Worm (Caenorhabditis elegans): ENCODE measurements around the gene Y32H12A.8.

Y32H12A.8 gene

DNA sequence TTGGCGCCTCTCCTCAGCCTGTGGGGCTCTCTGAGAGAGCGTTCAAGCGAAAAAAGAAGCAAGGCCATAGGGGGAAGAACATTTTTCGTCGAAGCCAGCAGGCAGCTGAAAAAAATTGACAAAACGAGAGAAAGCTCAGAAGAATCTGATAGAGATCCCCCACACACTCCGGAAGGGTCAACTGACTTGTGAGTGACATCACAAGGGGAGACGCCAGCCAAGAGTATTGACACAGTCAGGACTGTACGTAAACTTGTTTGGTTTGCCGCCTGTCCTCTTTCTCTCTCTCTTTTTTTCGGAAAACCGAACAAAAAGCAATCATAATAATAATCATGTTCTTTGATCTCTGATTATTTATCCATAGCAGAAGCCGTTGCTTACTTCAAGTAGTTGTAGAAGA lies 33.0 kb downstream of the Y32H12A.8 start (continued):
- no peak for TF ChIP-seq daf-19 (GFP tag; conservative IDR thresholded peaks at IDR 0.05)
- peak; percentile 66 for TF ChIP-seq hlh-11 (tag; optimal IDR thresholded peaks at IDR 0.05)
- no peak for TF ChIP-seq gei-8 (GFP tag; optimal IDR thresholded peaks at IDR 0.05)

DNA sequence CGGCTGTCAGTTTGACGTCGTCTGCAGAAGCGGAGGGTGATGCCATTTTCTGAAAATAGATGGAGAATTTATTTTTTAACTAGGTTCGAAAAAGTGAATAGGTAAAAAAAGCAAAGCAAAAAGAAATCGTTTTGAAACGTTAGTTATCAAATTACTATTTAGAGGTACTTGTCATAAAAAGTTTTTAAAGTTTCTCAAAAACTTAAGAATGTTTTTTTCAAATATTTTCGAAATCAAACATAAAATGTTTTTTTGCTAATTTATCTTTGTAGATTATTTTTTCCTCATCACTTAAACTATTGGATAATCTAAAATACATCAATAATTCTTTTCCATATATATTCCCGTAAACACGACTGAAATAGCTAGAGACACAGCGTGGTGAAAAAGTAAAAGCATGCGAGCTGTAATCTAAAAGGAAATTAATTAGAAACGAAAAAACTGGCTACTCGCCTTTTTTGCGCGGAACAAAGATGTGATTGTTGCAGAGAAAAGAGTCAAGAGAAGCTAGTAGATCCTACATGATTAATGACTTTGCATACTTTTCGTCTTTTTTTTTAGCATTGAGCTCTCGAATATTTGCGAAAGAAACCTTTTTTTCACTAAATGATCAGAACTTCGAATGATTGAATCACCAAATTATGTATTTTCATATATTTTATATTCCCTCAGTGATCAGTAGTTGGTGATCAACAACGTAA lies 34.5 kb downstream of the Y32H12A.8 start, which contains the start of gene szy-2:
szy-2 (minus strand) TSS at position 51 of the 701 bp plus-strand sequence.
- TF ChIP-seq unc-62 (GFP tag; optimal IDR thresholded peaks at IDR 0.05 in 1 of 2), result peak in 1 of 2 experiments; percentile 45
- TF ChIP-seq unc-62 (tag; optimal IDR thresholded peaks at IDR 0.05), result no peak
- TF ChIP-seq T26A8.4 (GFP tag; IDR thresholded peaks at IDR 0.05), result no peak
- TF ChIP-seq zip-2 (tag; optimal IDR thresholded peaks at IDR 0.05), result no peak
- TF ChIP-seq cey-2 (tag; optimal IDR thresholded peaks at IDR 0.05; ENCODE audit: borderline replicate concordance, insufficient read depth), result no peak
- TF ChIP-seq php-3 (GFP tag; IDR thresholded peaks at IDR 0.05), result no peak

DNA sequence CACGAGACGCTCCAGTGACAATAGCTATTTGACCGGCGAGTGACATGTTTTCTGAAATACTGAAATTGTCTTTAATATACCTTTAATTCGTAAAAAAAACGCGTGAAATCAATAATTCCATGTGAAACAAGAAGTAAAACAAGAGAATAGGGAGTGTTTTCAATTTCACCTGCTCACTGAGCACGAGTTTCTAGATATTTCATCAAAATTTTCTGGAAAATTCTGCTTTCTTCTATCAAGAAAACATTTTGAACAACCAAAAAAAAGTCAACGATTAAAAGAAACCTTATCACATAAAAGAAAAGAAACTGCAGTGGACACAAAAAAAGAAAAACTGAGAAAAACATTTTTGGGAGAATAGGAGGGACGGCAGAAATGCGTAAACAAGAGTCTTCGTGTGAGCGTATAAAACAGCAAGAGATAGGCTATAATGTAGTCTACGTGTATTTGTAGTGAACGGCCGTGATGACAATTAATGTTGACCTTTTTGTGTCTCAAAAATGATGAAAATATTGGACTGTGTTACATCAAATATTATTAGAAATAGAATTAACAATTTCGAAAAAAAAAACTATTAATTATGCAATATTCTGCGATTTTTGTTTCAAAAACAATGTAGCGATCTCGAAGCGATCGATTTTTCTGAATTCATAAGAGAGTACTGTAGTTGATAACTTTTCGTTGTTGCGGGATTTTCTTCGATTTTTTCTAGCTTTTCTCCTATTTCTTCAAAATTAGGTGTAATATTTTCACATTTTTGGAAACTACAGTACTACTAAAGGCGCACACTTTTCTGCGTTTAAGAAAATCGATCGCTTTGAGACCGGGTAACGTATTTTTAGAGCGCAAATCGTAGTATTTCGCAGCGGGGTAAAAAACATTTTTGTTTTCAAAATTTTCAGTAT lies 37.6 kb downstream of the Y32H12A.8 start, which contains the start of gene dhs-9:
dhs-9 (minus strand) TSS at position 51 of the 905 bp plus-strand sequence.
- TF ChIP-seq arid-1 (GFP tag; conservative IDR thresholded peaks at IDR 0.05), result no peak
- TF ChIP-seq lin-38 (GFP tag; IDR thresholded peaks at IDR 0.05), result no peak
- no peak for TF ChIP-seq unc-130 (GFP tag; optimal IDR thresholded peaks at IDR 0.05)
- peak; percentile 99 for TF ChIP-seq nhr-28 (tag; optimal IDR thresholded peaks at IDR 0.05)
- TF ChIP-seq daf-16 (GFP tag; optimal IDR thresholded peaks at IDR 0.05), result peak in 1 of 2 experiments; percentile 84
- TF ChIP-seq daf-16 (tag; optimal IDR thresholded peaks at IDR 0.05), result peak; percentile 99
- no peak for TF ChIP-seq madf-5 (GFP tag; IDR thresholded peaks at IDR 0.05)
- no peak for TF ChIP-seq dmd-9 (GFP tag; IDR thresholded peaks at IDR 0.05)
- TF ChIP-seq mdl-1 (tag; optimal IDR thresholded peaks at IDR 0.05), result no peak
- no peak; the same call in 1 of the 2 replicates for TF ChIP-seq dmd-6 (GFP tag; IDR thresholded peaks at IDR 0.05)
- TF ChIP-seq nhr-41 (GFP tag; IDR thresholded peaks at IDR 0.05), result no peak
- no peak for TF ChIP-seq dmd-8 (GFP tag; IDR thresholded peaks at IDR 0.05)
- no peak for TF ChIP-seq ceh-44 (GFP tag; IDR thresholded peaks at IDR 0.05)
- TF ChIP-seq daf-8 (GFP tag; IDR thresholded peaks at IDR 0.05), result no peak
- TF ChIP-seq tag-97 (GFP tag; IDR thresholded peaks at IDR 0.05), result no peak
- no peak for TF ChIP-seq egl-27 (tag; optimal IDR thresholded peaks at IDR 0.05)
- TF ChIP-seq F49E8.2 (tag; optimal IDR thresholded peaks at IDR 0.05; ENCODE audit: borderline replicate concordance), result no peak
- no peak for TF ChIP-seq ceh-20 (GFP tag; IDR thresholded peaks at IDR 0.05)
- TF ChIP-seq fkh-10 (GFP tag; optimal IDR thresholded peaks at IDR 0.05), result no peak
- TF ChIP-seq Y5F2A.4 (GFP tag; optimal IDR thresholded peaks at IDR 0.05), result no peak
- no peak for TF ChIP-seq lim-7 (GFP tag; IDR thresholded peaks at IDR 0.05)
- no peak for TF ChIP-seq zfp-2 (tag; optimal IDR thresholded peaks at IDR 0.05)
- peak in 1 of 2 experiments; percentile 45 for TF ChIP-seq lsy-2 (tag; optimal IDR thresholded peaks at IDR 0.05)
- no peak for TF ChIP-seq rbr-2 (tag; optimal IDR thresholded peaks at IDR 0.05)
- TF ChIP-seq mdt-29 (GFP tag; IDR thresholded peaks at IDR 0.05), result no peak
- TF ChIP-seq tra-1 (GFP tag; IDR thresholded peaks at IDR 0.05), result no peak
- no peak for TF ChIP-seq ztf-11 (tag; optimal IDR thresholded peaks at IDR 0.05)
- TF ChIP-seq nhr-11 (tag; optimal IDR thresholded peaks at IDR 0.05), result peak; percentile 64
- TF ChIP-seq T26A8.4 (GFP tag; IDR thresholded peaks at IDR 0.05), result 0 out of 2 replicates have a peak, but pooled peaks have one; percentile 44
- TF ChIP-seq hif-1 (tag; optimal IDR thresholded peaks at IDR 0.05), result peak in 1 of 2 experiments; percentile 20
- TF ChIP-seq lin-39 (tag; optimal IDR thresholded peaks at IDR 0.05), result no peak
- TF ChIP-seq aly-2 (tag; optimal IDR thresholded peaks at IDR 0.05), result no peak
- peak; percentile 79 for TF ChIP-seq nhr-77 (tag; optimal IDR thresholded peaks at IDR 0.05)
- TF ChIP-seq lin-1 (GFP tag; IDR thresholded peaks at IDR 0.05), result no peak
- no peak for TF ChIP-seq mxl-2 (GFP tag; conservative IDR thresholded peaks at IDR 0.05)
- TF ChIP-seq Y105C5A.15 (GFP tag; IDR thresholded peaks at IDR 0.05), result no peak
- no peak for TF ChIP-seq madf-9 (GFP tag; conservative IDR thresholded peaks at IDR 0.05)

Data from whole organism, L4 larva.